Worm (Caenorhabditis elegans): ENCODE results near the gene Y59A8A.8.
A peak's percentile ranks its signal among the peaks of the same experiment; 100 is the strongest.

Y59A8A.8 gene

DNA sequence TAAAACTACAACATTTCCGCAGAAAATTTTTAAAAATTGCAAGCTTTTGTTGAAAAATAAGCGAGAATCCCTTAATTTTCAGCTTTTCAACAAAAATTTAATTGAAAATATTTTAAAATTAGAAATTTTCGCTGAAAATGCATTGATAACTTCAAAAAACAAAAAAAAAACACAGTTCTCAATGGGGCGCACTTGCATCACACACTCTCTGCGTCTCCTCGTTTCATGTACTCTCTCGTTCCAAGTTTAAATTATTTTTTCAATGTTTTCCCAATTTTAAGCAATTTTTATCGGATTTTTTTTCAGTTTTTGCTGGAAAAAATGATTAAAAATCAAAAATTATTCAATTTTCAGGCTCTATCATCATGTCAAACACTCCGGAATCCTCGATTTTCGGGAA, 5.6 kb downstream of the Y59A8A.8 start, which contains the start of gene phf-14 (continued):
- TF ChIP-seq aha-1 (tag) (peak; percentile 71), dpl-1 (GFP tag; optimal IDR thresholded peaks at IDR 0.05) (peak; percentile 68), aly-2 (tag; optimal IDR thresholded peaks at IDR 0.05) (no peak), lin-38 (GFP tag; IDR thresholded peaks at IDR 0.05) (peak; percentile 98), spr-1 (tag; optimal IDR thresholded peaks at IDR 0.05) (no peak), mdl-1 (tag; optimal IDR thresholded peaks at IDR 0.05) (no peak), lsy-2 (tag; optimal IDR thresholded peaks at IDR 0.05) (peak in 1 of 2 experiments; percentile 81), unc-130 (GFP tag; optimal IDR thresholded peaks at IDR 0.05) (no peak), Y48G9A.11 (GFP tag; IDR thresholded peaks at IDR 0.05) (no peak), madf-5 (GFP tag; IDR thresholded peaks at IDR 0.05) (no peak), ceh-44 (GFP tag; IDR thresholded peaks at IDR 0.05) (no peak), ZK546.5 (tag; optimal IDR thresholded peaks at IDR 0.05) (no peak), nhr-28 (tag; optimal IDR thresholded peaks at IDR 0.05) (peak; percentile 15), D1046.2 (GFP tag; IDR thresholded peaks at IDR 0.05) (no peak), daf-16 (GFP tag; optimal IDR thresholded peaks at IDR 0.05) (no peak), daf-16 (tag; optimal IDR thresholded peaks at IDR 0.05) (no peak), zip-2 (tag; optimal IDR thresholded peaks at IDR 0.05) (no peak), ztf-7 (tag; optimal IDR thresholded peaks at IDR 0.05) (peak; percentile 9), vab-7 (GFP tag; IDR thresholded peaks at IDR 0.05) (no peak), F37D6.2 (tag; optimal IDR thresholded peaks at IDR 0.05) (no peak)

DNA sequence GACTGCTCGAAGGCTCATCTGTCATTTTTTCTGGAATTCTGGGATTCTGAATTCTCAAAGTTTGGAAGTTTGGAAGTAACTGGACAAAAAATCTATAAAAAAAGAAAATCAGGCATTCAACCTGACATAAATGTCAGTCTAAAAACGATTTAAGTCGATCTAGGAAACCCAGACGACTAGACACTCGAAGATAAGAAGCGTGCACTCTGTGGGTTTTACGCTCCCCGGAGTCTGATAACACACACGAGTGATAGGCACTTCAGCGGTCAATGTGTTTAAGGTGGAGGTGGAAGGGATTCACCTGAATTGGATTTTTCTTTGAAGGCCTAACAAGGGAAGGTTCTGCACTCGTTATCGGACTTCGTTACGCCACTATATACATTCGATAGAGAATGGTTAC, 23.5 kb downstream of the Y59A8A.8 start, which contains the start of gene C06H5.6:
Gene C06H5.6 (minus strand): TSS at position 46 of the 400 bp plus-strand sequence.
- TF ChIP-seq tag-97 (GFP tag; IDR thresholded peaks at IDR 0.05), result no peak
- no peak for TF ChIP-seq F49E8.2 (tag; optimal IDR thresholded peaks at IDR 0.05; ENCODE audit: borderline replicate concordance)
- TF ChIP-seq dmd-9 (GFP tag; IDR thresholded peaks at IDR 0.05), result no peak
- TF ChIP-seq egl-43 (GFP tag; IDR thresholded peaks at IDR 0.05), result no peak
- TF ChIP-seq sdz-12 (GFP tag; optimal IDR thresholded peaks at IDR 0.05), result no peak
- TF ChIP-seq aha-1 (tag), result no peak
- TF ChIP-seq Y48G9A.11 (GFP tag; IDR thresholded peaks at IDR 0.05), result no peak
- TF ChIP-seq hlh-11 (tag; optimal IDR thresholded peaks at IDR 0.05), result peak; percentile 24
- no peak for TF ChIP-seq fkh-10 (GFP tag; optimal IDR thresholded peaks at IDR 0.05)
- TF ChIP-seq mdl-1 (tag; optimal IDR thresholded peaks at IDR 0.05), result no peak
- no peak for TF ChIP-seq egl-27 (tag; optimal IDR thresholded peaks at IDR 0.05)
- no peak for TF ChIP-seq T26A8.4 (GFP tag; IDR thresholded peaks at IDR 0.05)
- TF ChIP-seq unc-130 (GFP tag; optimal IDR thresholded peaks at IDR 0.05), result no peak
- TF ChIP-seq Y105C5A.15 (GFP tag; IDR thresholded peaks at IDR 0.05), result no peak
- peak; percentile 64 for TF ChIP-seq dmd-6 (GFP tag; IDR thresholded peaks at IDR 0.05)
- TF ChIP-seq ZK546.5 (tag; optimal IDR thresholded peaks at IDR 0.05), result no peak
- TF ChIP-seq D1046.2 (GFP tag; IDR thresholded peaks at IDR 0.05), result no peak
- TF ChIP-seq unc-39 (tag; optimal IDR thresholded peaks at IDR 0.05), result no peak
- TF ChIP-seq fos-1 (tag; optimal IDR thresholded peaks at IDR 0.05), result no peak
- TF ChIP-seq lir-3 (tag; optimal IDR thresholded peaks at IDR 0.05), result no peak
- TF ChIP-seq php-3 (GFP tag; IDR thresholded peaks at IDR 0.05), result peak; percentile 67
- no peak for TF ChIP-seq F44E2.7 (GFP tag; IDR thresholded peaks at IDR 0.05)
- no peak for TF ChIP-seq mes-2 (tag; optimal IDR thresholded peaks at IDR 0.05; ENCODE audit: poor library complexity, severe bottlenecking)
- no peak for TF ChIP-seq nhr-11 (tag; optimal IDR thresholded peaks at IDR 0.05)
- TF ChIP-seq daf-16 (GFP tag; optimal IDR thresholded peaks at IDR 0.05), result no peak
- TF ChIP-seq daf-16 (tag; optimal IDR thresholded peaks at IDR 0.05), result peak; percentile 37
- TF ChIP-seq lin-39 (tag; optimal IDR thresholded peaks at IDR 0.05), result no peak
- no peak for TF ChIP-seq hif-1 (tag; optimal IDR thresholded peaks at IDR 0.05)
- TF ChIP-seq hmg-1.1 (GFP tag; IDR thresholded peaks at IDR 0.05), result no peak
- TF ChIP-seq nhr-111 (GFP tag; optimal IDR thresholded peaks at IDR 0.05), result no peak
- peak; percentile 70 for TF ChIP-seq nhr-28 (tag; optimal IDR thresholded peaks at IDR 0.05)
- TF ChIP-seq nhr-76 (tag; optimal IDR thresholded peaks at IDR 0.05), result no peak
- TF ChIP-seq unc-62 (GFP tag; optimal IDR thresholded peaks at IDR 0.05 in 1 of 2), result no peak
- no peak for TF ChIP-seq unc-62 (tag; optimal IDR thresholded peaks at IDR 0.05)
- no peak for TF ChIP-seq ZK337.2 (GFP tag; IDR thresholded peaks at IDR 0.05)
- TF ChIP-seq saeg-2 (GFP tag; IDR thresholded peaks at IDR 0.05), result no peak
- no peak for TF ChIP-seq nhr-77 (tag; optimal IDR thresholded peaks at IDR 0.05)
- TF ChIP-seq dve-1 (tag; optimal IDR thresholded peaks at IDR 0.05; ENCODE audit: insufficient read depth), result peak; percentile 59
- no peak for TF ChIP-seq madf-9 (GFP tag; conservative IDR thresholded peaks at IDR 0.05)
- no peak for TF ChIP-seq snpc-1.2 (GFP tag; IDR thresholded peaks at IDR 0.05)
